Fruit fly (Drosophila melanogaster): ENCODE data around the gene CG13048.

The CG13048 gene

dm6 chr3L:16265000-16265399 lies 18.7 kb downstream of the CG13048 start, which contains the start of the genes CG13051 and CG13069:
TSS of gene CG13051 (minus strand) at chr3L:16265100.
TSS of gene CG13069 (plus strand) at chr3L:16265385.
- TF ChIP-seq CG17806 (tag; optimal IDR thresholded peaks at IDR 0.05), result no peak
- TF ChIP-seq Pif1B (GFP tag; optimal IDR thresholded peaks at IDR 0.05), result no peak
- no peak for TF ChIP-seq CG34367 (tag; optimal IDR thresholded peaks at IDR 0.05)
- TF ChIP-seq EcR (GFP tag; optimal IDR thresholded peaks at IDR 0.05), result no peak
- TF ChIP-seq gl (tag; optimal IDR thresholded peaks at IDR 0.05), result no peak
- TF ChIP-seq CG8159 (tag; optimal IDR thresholded peaks at IDR 0.05), result no peak
- TF ChIP-seq CG15710 (tag; optimal IDR thresholded peaks at IDR 0.05), result no peak
- TF ChIP-seq fd96Ca (GFP tag; IDR thresholded peaks at IDR 0.05), result no peak
- TF ChIP-seq CG4496 (GFP tag; IDR thresholded peaks at IDR 0.05), result no peak
- TF ChIP-seq rn (GFP tag; IDR thresholded peaks at IDR 0.05), result no peak
- no peak for TF ChIP-seq CG10348 (GFP tag; IDR thresholded peaks at IDR 0.05)

dm6 chr3L:16263043-16263442 lies 20.7 kb downstream of the CG13048 start, which contains the start of gene CG13070:
TSS of gene CG13070 (plus strand) at chr3L:16263343.
- no peak for TF ChIP-seq CG13204 (GFP tag; optimal IDR thresholded peaks at IDR 0.05)
- TF ChIP-seq CG17806 (tag; optimal IDR thresholded peaks at IDR 0.05), result no peak
- no peak for TF ChIP-seq CG8301 (tag; optimal IDR thresholded peaks at IDR 0.05)
- no peak for TF ChIP-seq rn (GFP tag; IDR thresholded peaks at IDR 0.05)
- no peak for TF ChIP-seq D1 (tag; optimal IDR thresholded peaks at IDR 0.05)
- TF ChIP-seq CG15710 (tag; optimal IDR thresholded peaks at IDR 0.05), result no peak
- TF ChIP-seq Ets98B (GFP tag; IDR thresholded peaks at IDR 0.05), result no peak
- no peak for TF ChIP-seq CG10348 (GFP tag; IDR thresholded peaks at IDR 0.05)

dm6 chr3L:16262440-16262839 lies 21.3 kb downstream of the CG13048 start, which contains the start of gene CG13071:
TSS of gene CG13071 (plus strand) at chr3L:16262740.
- no peak for TF ChIP-seq Snoo (tag; optimal IDR thresholded peaks at IDR 0.05)
- no peak for TF ChIP-seq CG32121 (GFP tag; IDR thresholded peaks at IDR 0.05)
- TF ChIP-seq CG17806 (tag; optimal IDR thresholded peaks at IDR 0.05), result no peak
- TF ChIP-seq CG9948 (tag; optimal IDR thresholded peaks at IDR 0.05), result no peak
- no peak for TF ChIP-seq Pif1A (GFP tag; optimal IDR thresholded peaks at IDR 0.05)
- no peak for TF ChIP-seq EcR (GFP tag; optimal IDR thresholded peaks at IDR 0.05)
- TF ChIP-seq CG8159 (tag; optimal IDR thresholded peaks at IDR 0.05), result no peak
- TF ChIP-seq Ets98B (GFP tag; IDR thresholded peaks at IDR 0.05), result no peak
- TF ChIP-seq CG14655 (GFP tag; optimal IDR thresholded peaks at IDR 0.05), result no peak
- no peak for TF ChIP-seq CG4496 (GFP tag; IDR thresholded peaks at IDR 0.05)
- TF ChIP-seq Pif1B (GFP tag; optimal IDR thresholded peaks at IDR 0.05), result no peak
- no peak for TF ChIP-seq CG12605 (GFP tag; IDR thresholded peaks at IDR 0.05)
- TF ChIP-seq CG13204 (GFP tag; optimal IDR thresholded peaks at IDR 0.05), result no peak
- no peak for TF ChIP-seq fd96Ca (GFP tag; IDR thresholded peaks at IDR 0.05)
- no peak for TF ChIP-seq gl (tag; optimal IDR thresholded peaks at IDR 0.05)
- TF ChIP-seq D1 (tag; optimal IDR thresholded peaks at IDR 0.05), result no peak
- no peak for TF ChIP-seq CG8301 (tag; optimal IDR thresholded peaks at IDR 0.05)

dm6 chr3L:16261505-16261904 lies 22.2 kb downstream of the CG13048 start, which contains the start of gene CG34247:
TSS of gene CG34247 (minus strand) at chr3L:16261605.
- TF ChIP-seq fd96Ca (GFP tag; IDR thresholded peaks at IDR 0.05) (no peak), CG17806 (tag; optimal IDR thresholded peaks at IDR 0.05) (no peak), CG10348 (GFP tag; IDR thresholded peaks at IDR 0.05) (no peak), EcR (GFP tag; optimal IDR thresholded peaks at IDR 0.05) (peak; percentile 15)

- no peak for TF ChIP-seq Snoo (tag; optimal IDR thresholded peaks at IDR 0.05)
- TF ChIP-seq D1 (tag; optimal IDR thresholded peaks at IDR 0.05), result peak; percentile 5
- peak; percentile 76 for TF ChIP-seq CG15710 (tag; optimal IDR thresholded peaks at IDR 0.05)
- TF ChIP-seq CG9948 (tag; optimal IDR thresholded peaks at IDR 0.05), result peak; percentile 79
- no peak for TF ChIP-seq CG10348 (GFP tag; IDR thresholded peaks at IDR 0.05)
- TF ChIP-seq Pif1A (GFP tag; optimal IDR thresholded peaks at IDR 0.05), result peak; percentile 27
- TF ChIP-seq EcR (GFP tag; optimal IDR thresholded peaks at IDR 0.05), result peak; percentile 82
- TF ChIP-seq gl (tag; optimal IDR thresholded peaks at IDR 0.05), result peak; percentile 41
- peak; percentile 50 for TF ChIP-seq Pif1B (GFP tag; optimal IDR thresholded peaks at IDR 0.05)
- TF ChIP-seq CG14655 (GFP tag; optimal IDR thresholded peaks at IDR 0.05), result peak; percentile 57
- TF ChIP-seq CG32121 (GFP tag; IDR thresholded peaks at IDR 0.05), result no peak
- TF ChIP-seq CG8159 (tag; optimal IDR thresholded peaks at IDR 0.05), result peak; percentile 82
- peak; percentile 70 for TF ChIP-seq CG34367 (tag; optimal IDR thresholded peaks at IDR 0.05)
- no peak for TF ChIP-seq CG4496 (GFP tag; IDR thresholded peaks at IDR 0.05)
- TF ChIP-seq CG8301 (tag; optimal IDR thresholded peaks at IDR 0.05), result no peak
- peak; percentile 84 for TF ChIP-seq CG17806 (tag; optimal IDR thresholded peaks at IDR 0.05)
- TF ChIP-seq CG12605 (GFP tag; IDR thresholded peaks at IDR 0.05), result no peak
- TF ChIP-seq CG13204 (GFP tag; optimal IDR thresholded peaks at IDR 0.05), result peak; percentile 31
- no peak for TF ChIP-seq fd96Ca (GFP tag; IDR thresholded peaks at IDR 0.05)
- TF ChIP-seq rn (GFP tag; IDR thresholded peaks at IDR 0.05), result no peak
- TF ChIP-seq Ets98B (GFP tag; IDR thresholded peaks at IDR 0.05), result no peak
Observed at dm6 chr3L:16259552-16259951, 24.2 kb downstream of the CG13048 start, which contains the start of gene CG13053. TSS of gene CG13053 (minus strand) at chr3L:16259722.

- TF ChIP-seq CG12605 (GFP tag; IDR thresholded peaks at IDR 0.05) (peak; percentile 65; the same call in 1 of the 2 replicates), Snoo (tag; optimal IDR thresholded peaks at IDR 0.05) (no peak), CG4496 (GFP tag; IDR thresholded peaks at IDR 0.05) (0 out of 3 replicates have a peak, but pooled peaks have one; percentile 48)
Observed at dm6 chr3L:16257118-16257627, 26.5 kb downstream of the CG13048 start, which contains the start of gene CG13054. TSS of gene CG13054 (minus strand) at chr3L:16257191.
